Worm (Caenorhabditis elegans) whole organism, young adult: ENCODE results near the gene mrp-5.

Experiments used
- B0261.1 ChIP-seq: sonication (generic microtip); optimal IDR thresholded peaks from 2 replicates; lab custom pipeline; 2016; ENCODE audit warnings: mild to moderate bottlenecking, missing genetic modification characterization, moderate library complexity, missing compliant biosample characterization
- C17E4.6 ChIP-seq: fragments of 200-800 bp; sonication (Bioruptor generic); IDR thresholded peaks from 2 replicates; pipeline ENCODE4 v1.3.6; 2022; ENCODE audit warnings: missing genetic modification reagents, missing genetic modification characterization, missing compliant biosample characterization
- D2030.7 ChIP-seq: fragments of 200-800 bp; sonication (Bioruptor generic); IDR thresholded peaks from 2 replicates; pipeline ENCODE4 v1.3.6; 2022; ENCODE audit warnings: missing genetic modification reagents, missing genetic modification characterization, missing compliant biosample characterization
- F23B12.7 ChIP-seq: sonication (generic microtip); optimal IDR thresholded peaks from 2 replicates; lab custom pipeline; 2017; ENCODE audit warnings: missing genetic modification characterization, mild to moderate bottlenecking, missing compliant biosample characterization, antibody characterized with exemption, moderate library complexity; ENCODE audit not compliant: insufficient read depth
- K12H6.12 ChIP-seq: fragments of 200-800 bp; sonication (Bioruptor generic); optimal IDR thresholded peaks from 2 replicates; lab custom pipeline; 2018; ENCODE audit warnings: mild to moderate bottlenecking, missing genetic modification characterization, missing compliant biosample characterization
- Y53G8AR.9 ChIP-seq: fragments of 200-800 bp; sonication (Bioruptor generic); conservative IDR thresholded peaks from 2 replicates; pipeline ENCODE4 v1.3.6; 2022; ENCODE audit warnings: missing genetic modification reagents, missing genetic modification characterization, missing compliant biosample characterization
- Y79H2A.3 ChIP-seq: fragments of 200-800 bp; sonication (Bioruptor generic); conservative IDR thresholded peaks from 2 replicates; pipeline ENCODE4 v1.3.6; 2022; ENCODE audit warnings: missing genetic modification reagents, missing genetic modification characterization, missing compliant biosample characterization
- atf-7 ChIP-seq: sonication (generic microtip); optimal IDR thresholded peaks from 2 replicates; lab custom pipeline; 2017; ENCODE audit warnings: mild to moderate bottlenecking, missing genetic modification characterization, missing compliant biosample characterization
- athp-1 ChIP-seq: sonication (generic microtip); optimal IDR thresholded peaks from 2 replicates; lab custom pipeline; 2017; ENCODE audit warnings: mild to moderate bottlenecking, missing genetic modification characterization, missing compliant biosample characterization
- ceh-100 ChIP-seq: fragments of 200-800 bp; sonication (Bioruptor generic); IDR thresholded peaks from 2 replicates; pipeline ENCODE4 v1.3.6; 2022; ENCODE audit warnings: missing genetic modification reagents, missing genetic modification characterization, missing compliant biosample characterization
- ceh-58 ChIP-seq: fragments of 200-800 bp; sonication (Bioruptor generic); IDR thresholded peaks from 2 replicates; pipeline ENCODE4 v1.3.6; 2022; ENCODE audit warnings: missing genetic modification characterization, missing compliant biosample characterization
- dpff-1 ChIP-seq: sonication (generic microtip); optimal IDR thresholded peaks from 2 replicates; lab custom pipeline; 2017; ENCODE audit warnings: mild to moderate bottlenecking, missing genetic modification characterization, missing compliant biosample characterization
- egl-18 ChIP-seq: fragments of 200-800 bp; sonication (Bioruptor generic); IDR thresholded peaks from 2 replicates; pipeline ENCODE4 v1.3.6; 2022; ENCODE audit warnings: missing genetic modification reagents, missing genetic modification characterization, missing compliant biosample characterization
- ekl-4 ChIP-seq: fragments of 200-800 bp; sonication (Bioruptor generic); IDR thresholded peaks from 2 replicates; pipeline ENCODE4 v1.3.6; 2022; ENCODE audit warnings: missing genetic modification reagents, missing genetic modification characterization, missing compliant biosample characterization
- hmg-1.2 ChIP-seq: fragments of 200-800 bp; sonication (Bioruptor generic); IDR thresholded peaks from 2 replicates; pipeline ENCODE4 v1.3.6; 2022; ENCODE audit warnings: missing genetic modification reagents, missing genetic modification characterization, missing compliant biosample characterization
- hmg-20 ChIP-seq: fragments of 200-800 bp; sonication (Bioruptor generic); IDR thresholded peaks from 2 replicates; pipeline ENCODE4 v1.3.6; 2022; ENCODE audit warnings: missing genetic modification reagents, missing genetic modification characterization, missing compliant biosample characterization
- hsf-1 ChIP-seq: fragments of 200-800 bp; sonication (Bioruptor generic); IDR thresholded peaks from 2 replicates; pipeline ENCODE4 v1.3.6; 2022; ENCODE audit warnings: missing genetic modification reagents, missing genetic modification characterization, missing compliant biosample characterization
- lin-54 ChIP-seq: fragments of 200-800 bp; sonication (Bioruptor generic); optimal IDR thresholded peaks from 2 replicates; lab custom pipeline; 2018; ENCODE audit warnings: mild to moderate bottlenecking, missing genetic modification characterization, missing compliant biosample characterization
- madf-6 ChIP-seq: fragments of 200-800 bp; sonication (Bioruptor generic); IDR thresholded peaks from 2 replicates; pipeline ENCODE4 v1.3.6; 2022; ENCODE audit warnings: missing genetic modification reagents, missing genetic modification characterization, missing compliant biosample characterization
- mcd-1 ChIP-seq: fragments of 200-800 bp; sonication (Bioruptor generic); IDR thresholded peaks from 2 replicates; pipeline ENCODE4 v1.3.6; 2022; ENCODE audit warnings: missing genetic modification reagents, missing genetic modification characterization, missing compliant biosample characterization
- mes-4 ChIP-seq: sonication (generic microtip); optimal IDR thresholded peaks from 2 replicates; lab custom pipeline; 2016; ENCODE audit warnings: missing genotype, missing genetic modification characterization, missing compliant biosample characterization
- mxl-1 ChIP-seq: sonication (generic microtip); optimal IDR thresholded peaks from 2 replicates; lab custom pipeline; 2016; ENCODE audit warnings: missing genetic modification characterization, missing compliant biosample characterization
- nfya-1 ChIP-seq: sonication (generic microtip); optimal IDR thresholded peaks from 2 replicates; lab custom pipeline; 2017; ENCODE audit warnings: antibody characterized with exemption, missing compliant biosample characterization, missing genetic modification characterization, borderline replicate concordance; ENCODE audit not compliant: insufficient read depth
- nfya-2 ChIP-seq: fragments of 200-800 bp; sonication (Bioruptor generic); IDR thresholded peaks from 2 replicates; pipeline ENCODE4 v1.3.6; 2022; ENCODE audit warnings: missing genetic modification reagents, missing genetic modification characterization, missing compliant biosample characterization
- nhr-80 ChIP-seq: sonication (generic microtip); optimal IDR thresholded peaks from 2 replicates; lab custom pipeline; 2016; ENCODE audit warnings: missing genetic modification characterization, missing compliant biosample characterization
- nhr-90 ChIP-seq: sonication (generic microtip); optimal IDR thresholded peaks from 2 replicates; lab custom pipeline; 2016; ENCODE audit warnings: missing genotype, mild to moderate bottlenecking, missing genetic modification characterization, missing compliant biosample characterization
- repo-1 ChIP-seq: sonication (generic microtip); optimal IDR thresholded peaks from 2 replicates; lab custom pipeline; 2017; ENCODE audit warnings: mild to moderate bottlenecking, missing genetic modification characterization, missing compliant biosample characterization
- sdz-38 ChIP-seq: sonication (generic microtip); optimal IDR thresholded peaks from 2 replicates; lab custom pipeline; 2016; ENCODE audit warnings: missing genotype, missing genetic modification characterization, missing compliant biosample characterization
- snpc-4 ChIP-seq, 5 experiments: fragments of 150-350 bp in 1 of 5; sonication (generic microtip) in 4 of 5; optimal IDR thresholded peaks; 2 replicates each; lab custom pipeline; 2014 to 2018; ENCODE audit warnings: missing genetic modification characterization in 5 of 5, missing biosample characterization in 3 of 5, antibody characterized with exemption in 2 of 5, mild to moderate bottlenecking in 2 of 5, missing compliant biosample characterization in 2 of 5, missing genotype in 2 of 5, moderate library complexity in 2 of 5, missing genetic modification reagents in 1 of 5
- unc-130 ChIP-seq: sonication (generic microtip); optimal IDR thresholded peaks from 2 replicates; lab custom pipeline; 2016; ENCODE audit warnings: missing genetic modification reagents, missing genetic modification characterization, missing compliant biosample characterization
- unc-62 ChIP-seq: fragments of 150-350 bp; optimal IDR thresholded peaks from 2 replicates; lab custom pipeline; 2014; ENCODE audit warnings: missing biosample characterization, missing genetic modification reagents, missing genetic modification characterization
- zfh-2 ChIP-seq: fragments of 200-800 bp; sonication (Bioruptor generic); conservative IDR thresholded peaks from 2 replicates; pipeline ENCODE4 v1.3.6; 2022; ENCODE audit warnings: missing genetic modification reagents, missing genetic modification characterization, missing compliant biosample characterization
- ztf-22 ChIP-seq: fragments of 200-800 bp; sonication (Bioruptor generic); optimal IDR thresholded peaks from 2 replicates; lab custom pipeline; 2018; ENCODE audit warnings: mild to moderate bottlenecking, missing genetic modification characterization, moderate library complexity, missing compliant biosample characterization
- ztf-26 ChIP-seq: sonication (generic microtip); optimal IDR thresholded peaks from 2 replicates; lab custom pipeline; 2017; ENCODE audit warnings: missing genetic modification characterization, missing compliant biosample characterization
- ztf-6 ChIP-seq: fragments of 200-800 bp; sonication (Bioruptor generic); IDR thresholded peaks from 2 replicates; pipeline ENCODE4 v1.3.6; 2022; ENCODE audit warnings: missing genetic modification reagents, missing genetic modification characterization, missing compliant biosample characterization

mrp-5 gene

ce11 chrX:14946217-14946463 is at the start of gene mrp-5:
mrp-5 (minus strand) TSS chrX:14946317.
- no peak for TF ChIP-seq mxl-1 (tag; lab: Kevin White, UChicago)
- TF ChIP-seq atf-7: no peak
- TF ChIP-seq nhr-90 (tag; lab: Kevin White, UChicago): no peak
- TF ChIP-seq Y79H2A.3: no peak
- no peak for TF ChIP-seq ztf-6 (GFP tag; lab: Robert Waterston, UW)
- TF ChIP-seq F23B12.7: no peak
- no peak for TF ChIP-seq unc-62
- TF ChIP-seq ztf-26 (tag; lab: Kevin White, UChicago): no peak
- no peak for TF ChIP-seq athp-1 (tag; lab: Kevin White, UChicago)
- TF ChIP-seq ekl-4 (GFP tag; lab: Robert Waterston, UW): no peak
- TF ChIP-seq dpff-1 (tag; lab: Kevin White, UChicago): no peak
- no peak for TF ChIP-seq ceh-100 (GFP tag; lab: Robert Waterston, UW)
- TF ChIP-seq hmg-20 (GFP tag; lab: Robert Waterston, UW): no peak
- no peak for TF ChIP-seq nhr-80 (tag; lab: Kevin White, UChicago)
- no peak for TF ChIP-seq madf-6 (GFP tag; lab: Robert Waterston, UW)
- no peak for TF ChIP-seq egl-18 (GFP tag; lab: Robert Waterston, UW)
- TF ChIP-seq mes-4 (tag; lab: Kevin White, UChicago): no peak
- TF ChIP-seq ztf-22 (GFP tag; lab: Kevin White, UChicago): no peak

ce11 chrX:14993744-14994143 is 47.6 kb upstream of the mrp-5 start:
- no peak for TF ChIP-seq nhr-80 (tag; lab: Kevin White, UChicago)
- no peak for TF ChIP-seq unc-130
- TF ChIP-seq D2030.7 (GFP tag; lab: Robert Waterston, UW): no peak
- TF ChIP-seq B0261.1 (tag; lab: Kevin White, UChicago): no peak
- no peak for TF ChIP-seq ceh-58 (GFP tag; lab: Robert Waterston, UW)
- no peak for TF ChIP-seq hmg-1.2
- no peak for TF ChIP-seq Y53G8AR.9 (GFP tag; lab: Robert Waterston, UW)
- no peak for TF ChIP-seq C17E4.6
- TF ChIP-seq mcd-1: no peak
- TF ChIP-seq, all 124 proteins: peak for 0

ce11 chrX:14991280-14991679 is 45.2 kb upstream of the mrp-5 start, which contains the start of gene iglr-1:
iglr-1 (minus strand) TSS chrX:14991380.
- TF ChIP-seq lin-54 (no peak), hmg-20 (GFP tag; lab: Robert Waterston, UW) (no peak), nfya-2 (GFP tag; lab: Robert Waterston, UW) (no peak), hsf-1 (GFP tag; lab: Robert Waterston, UW) (no peak), sdz-38 (tag; lab: Kevin White, UChicago) (no peak), repo-1 (no peak), mxl-1 (tag; lab: Kevin White, UChicago) (no peak), atf-7 (no peak)

- TF ChIP-seq K12H6.12 (no peak), snpc-4 (GFP tag; optimal IDR thresholded peaks at IDR 0.05; lab: Kevin White, UChicago) (peak; percentile 63), snpc-4 (tag; optimal IDR thresholded peaks at IDR 0.05; lab: Kevin White, UChicago) (peak in 2 of 4 experiments; percentile 87 to 90), mcd-1 (0 out of 2 replicates have a peak, but pooled peaks have one; percentile 9), zfh-2 (GFP tag; lab: Robert Waterston, UW) (0 out of 2 replicates have a peak, but pooled peaks have one; percentile 25), nfya-1 (no peak)
- TF ChIP-seq, all 124 proteins: peak for 3
Measured at ce11 chrX:14988160-14988559, 42.0 kb upstream of the mrp-5 start.
